Worm (Caenorhabditis elegans) whole organism, mixed stage, embryonic: Measurements from ENCODE around the gene F35E8.6.

Experiments used
- M03D4.4 ChIP-seq: sonication (generic microtip); optimal IDR thresholded peaks from 2 replicates; lab custom pipeline; 2017; ENCODE audit warnings: mild to moderate bottlenecking, missing genetic modification characterization, missing compliant biosample characterization
- bed-3 ChIP-seq: fragments of 200-800 bp; sonication (Bioruptor generic); optimal IDR thresholded peaks from 3 replicates; lab custom pipeline; 2018; ENCODE audit warnings: mild to moderate bottlenecking, missing genetic modification characterization, moderate library complexity, missing compliant biosample characterization
- blmp-1 ChIP-seq: fragments of 150-350 bp; optimal IDR thresholded peaks from 2 replicates; lab custom pipeline; 2014; ENCODE audit warnings: missing biosample characterization, missing genetic modification characterization
- ceh-39 ChIP-seq: fragments of 150-350 bp; optimal IDR thresholded peaks from 2 replicates; lab custom pipeline; 2014; ENCODE audit warnings: missing biosample characterization, missing genetic modification characterization
- ceh-43 ChIP-seq: fragments of 200-800 bp; sonication (Bioruptor generic); optimal IDR thresholded peaks from 2 replicates; lab custom pipeline; 2018; ENCODE audit warnings: mild to moderate bottlenecking, missing genetic modification characterization, moderate library complexity, missing compliant biosample characterization
- ceh-83 ChIP-seq: fragments of 200-800 bp; sonication (Bioruptor generic); optimal IDR thresholded peaks from 2 replicates; lab custom pipeline; 2018; ENCODE audit warnings: mild to moderate bottlenecking, missing genetic modification characterization, missing compliant biosample characterization
- drap-1 ChIP-seq: fragments of 200-800 bp; sonication (Bioruptor generic); optimal IDR thresholded peaks from 3 replicates; lab custom pipeline; 2018; ENCODE audit warnings: mild to moderate bottlenecking, missing genetic modification characterization, missing compliant biosample characterization
- elt-1 ChIP-seq: sonication (generic microtip); optimal IDR thresholded peaks from 2 replicates; lab custom pipeline; 2017; ENCODE audit warnings: missing genetic modification characterization, mild to moderate bottlenecking, missing compliant biosample characterization, antibody characterized with exemption, moderate library complexity, borderline replicate concordance; ENCODE audit not compliant: insufficient read depth
- elt-3 ChIP-seq: fragments of 150-350 bp; optimal IDR thresholded peaks from 2 replicates; lab custom pipeline; 2014; ENCODE audit warnings: missing biosample characterization, missing genetic modification characterization
- flh-1 ChIP-seq: fragments of 200-800 bp; sonication (Bioruptor generic); optimal IDR thresholded peaks from 2 replicates; lab custom pipeline; 2018; ENCODE audit warnings: mild to moderate bottlenecking, missing genetic modification characterization, moderate library complexity, missing compliant biosample characterization
- ham-2 ChIP-seq: fragments of 200-800 bp; sonication (Bioruptor generic); optimal IDR thresholded peaks from 2 replicates; lab custom pipeline; 2018; ENCODE audit warnings: mild to moderate bottlenecking, missing genetic modification characterization, missing compliant biosample characterization
- hlh-1 ChIP-seq: fragments of 150-350 bp; optimal IDR thresholded peaks from 2 replicates; lab custom pipeline; 2014; ENCODE audit warnings: missing biosample characterization, missing genetic modification reagents, missing genetic modification characterization
- lin-13 ChIP-seq: fragments of 150-350 bp; optimal IDR thresholded peaks from 2 replicates; lab custom pipeline; 2014; ENCODE audit warnings: missing biosample characterization, missing genetic modification characterization
- lsy-2 ChIP-seq: fragments of 150-350 bp; optimal IDR thresholded peaks from 2 replicates; lab custom pipeline; 2014; ENCODE audit warnings: missing biosample characterization, missing genetic modification characterization
- mep-1 ChIP-seq: fragments of 150-350 bp; optimal IDR thresholded peaks from 2 replicates; lab custom pipeline; 2017; ENCODE audit warnings: missing biosample characterization, missing genetic modification reagents, missing genetic modification characterization, inconsistent platforms
- mls-2 ChIP-seq: sonication (generic microtip); optimal IDR thresholded peaks from 2 replicates; lab custom pipeline; 2016; ENCODE audit warnings: mild to moderate bottlenecking, missing genetic modification characterization, moderate library complexity, missing compliant biosample characterization
- nhr-12 ChIP-seq: fragments of 150-350 bp; optimal IDR thresholded peaks from 2 replicates; lab custom pipeline; 2014; ENCODE audit warnings: missing biosample characterization, missing genetic modification characterization
- nhr-2 ChIP-seq: fragments of 150-350 bp; optimal IDR thresholded peaks from 2 replicates; lab custom pipeline; 2014; ENCODE audit warnings: missing biosample characterization, missing genetic modification characterization
- nhr-237 ChIP-seq: fragments of 150-350 bp; optimal IDR thresholded peaks from 2 replicates; lab custom pipeline; 2014; ENCODE audit warnings: missing biosample characterization, missing genetic modification characterization
- nhr-28 ChIP-seq: fragments of 150-350 bp; optimal IDR thresholded peaks from 2 replicates; lab custom pipeline; 2014; ENCODE audit warnings: missing biosample characterization, missing genetic modification characterization
- pha-4 ChIP-seq: fragments of 150-350 bp; optimal IDR thresholded peaks from 2 replicates; lab custom pipeline; 2018; ENCODE audit warnings: missing biosample characterization, missing genetic modification reagents, missing genetic modification characterization
- snpc-4 ChIP-seq: fragments of 150-350 bp; optimal IDR thresholded peaks from 2 replicates; lab custom pipeline; 2014; ENCODE audit warnings: missing biosample characterization, missing genetic modification characterization
- sptf-1 ChIP-seq: sonication (generic microtip); optimal IDR thresholded peaks from 2 replicates; lab custom pipeline; 2017; ENCODE audit warnings: mild to moderate bottlenecking, missing genetic modification characterization, moderate library complexity, missing compliant biosample characterization
- tbx-8 ChIP-seq: fragments of 200-800 bp; sonication (Bioruptor generic); optimal IDR thresholded peaks from 2 replicates; lab custom pipeline; 2018; ENCODE audit warnings: mild to moderate bottlenecking, missing genetic modification characterization, moderate library complexity, missing compliant biosample characterization
- unc-120 ChIP-seq: sonication (generic microtip); optimal IDR thresholded peaks from 2 replicates; lab custom pipeline; 2017; ENCODE audit warnings: missing genetic modification characterization, missing compliant biosample characterization; ENCODE audit not compliant: poor library complexity, severe bottlenecking
- unc-39 ChIP-seq: fragments of 150-350 bp; optimal IDR thresholded peaks from 2 replicates; lab custom pipeline; 2014; ENCODE audit warnings: missing biosample characterization, missing genetic modification characterization
- unc-62 ChIP-seq: fragments of 150-350 bp; optimal IDR thresholded peaks from 2 replicates; lab custom pipeline; 2014; ENCODE audit warnings: missing biosample characterization, missing genetic modification reagents, missing genetic modification characterization
- ztf-11 ChIP-seq: fragments of 150-350 bp; optimal IDR thresholded peaks from 2 replicates; lab custom pipeline; 2014; ENCODE audit warnings: missing biosample characterization, missing genetic modification characterization

F35E8.6 gene

DNA sequence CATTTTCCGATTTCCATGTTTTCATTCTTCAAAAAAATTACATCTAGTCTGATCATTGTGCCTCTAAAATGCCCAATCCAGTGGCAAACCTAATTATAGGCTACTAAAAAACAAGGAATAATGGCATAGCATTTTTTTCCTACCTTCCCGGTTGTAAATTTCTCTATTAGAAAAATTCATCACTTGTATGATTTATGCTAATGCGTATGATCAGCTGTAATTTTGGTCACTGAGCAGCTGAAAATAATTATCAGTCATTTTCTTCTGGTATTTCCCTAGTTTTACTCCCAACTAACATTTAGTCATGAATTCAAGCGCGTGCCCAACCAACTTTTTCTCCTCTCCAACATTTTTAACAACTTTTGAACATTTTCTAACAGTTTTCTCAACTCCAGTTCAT, 43.5 kb downstream of the F35E8.6 start, which contains the start of gene srh-186:
Gene srh-186, plus strand, starts transcription at position 301 of the 400 bp plus-strand sequence.
- no peak for TF ChIP-seq lin-13 (tag; lab: Kevin White, UChicago)
- no peak for TF ChIP-seq elt-1 (tag; lab: Kevin White, UChicago)
- no peak for TF ChIP-seq unc-120 (tag; lab: Kevin White, UChicago)
- TF ChIP-seq sptf-1 (tag; lab: Kevin White, UChicago), result no peak
- no peak for TF ChIP-seq drap-1
- no peak for TF ChIP-seq tbx-8 (GFP tag; lab: Kevin White, UChicago)
- no peak for TF ChIP-seq ham-2 (GFP tag; lab: Kevin White, UChicago)
- TF ChIP-seq blmp-1, result no peak
- no peak for TF ChIP-seq mep-1 (tag; lab: Kevin White, UChicago)
- TF ChIP-seq unc-62, result no peak
- no peak for TF ChIP-seq nhr-237 (tag; lab: Kevin White, UChicago)
- TF ChIP-seq pha-4, result no peak
- TF ChIP-seq nhr-12 (tag; lab: Kevin White, UChicago), result no peak
- TF ChIP-seq unc-39 (tag; lab: Kevin White, UChicago), result no peak
- no peak for TF ChIP-seq snpc-4 (tag; lab: Kevin White, UChicago)
- no peak for TF ChIP-seq lsy-2 (tag; lab: Kevin White, UChicago)
- no peak for TF ChIP-seq mls-2
- no peak for TF ChIP-seq flh-1 (GFP tag; lab: Kevin White, UChicago)
- no peak for TF ChIP-seq M03D4.4 (tag; lab: Kevin White, UChicago)
- TF ChIP-seq ceh-83, result no peak

DNA sequence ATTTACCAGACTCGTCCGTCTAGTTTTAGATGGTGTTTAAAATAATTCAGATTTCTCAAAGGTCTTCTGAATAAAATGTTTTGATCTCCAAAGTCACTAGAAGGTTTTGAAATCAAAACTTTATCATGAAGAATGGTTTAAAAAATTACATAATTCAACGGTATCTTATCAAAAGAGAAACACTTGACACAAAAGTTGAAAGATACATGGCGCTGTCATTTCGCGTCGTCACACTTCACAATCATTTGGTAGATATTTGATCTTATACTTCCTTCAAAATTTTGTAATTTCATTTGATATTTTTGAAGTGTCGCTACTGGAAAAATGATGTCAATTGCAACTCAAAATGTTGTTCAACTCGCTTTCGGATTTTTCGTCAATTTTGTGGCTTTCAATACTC, 45.1 kb downstream of the F35E8.6 start, which contains the start of gene F36G9.3:
Gene F36G9.3, plus strand, starts transcription at position 301 of the 400 bp plus-strand sequence.
- no peak for TF ChIP-seq nhr-28 (tag; lab: Kevin White, UChicago)
- TF ChIP-seq snpc-4 (tag; lab: Kevin White, UChicago), result no peak
- no peak for TF ChIP-seq ham-2 (GFP tag; lab: Kevin White, UChicago)
- no peak for TF ChIP-seq mls-2
- TF ChIP-seq ceh-43 (GFP tag; lab: Kevin White, UChicago), result no peak
- TF ChIP-seq ceh-39, result no peak
- no peak for TF ChIP-seq elt-1 (tag; lab: Kevin White, UChicago)
- TF ChIP-seq, all 35 proteins: peak for 0

DNA sequence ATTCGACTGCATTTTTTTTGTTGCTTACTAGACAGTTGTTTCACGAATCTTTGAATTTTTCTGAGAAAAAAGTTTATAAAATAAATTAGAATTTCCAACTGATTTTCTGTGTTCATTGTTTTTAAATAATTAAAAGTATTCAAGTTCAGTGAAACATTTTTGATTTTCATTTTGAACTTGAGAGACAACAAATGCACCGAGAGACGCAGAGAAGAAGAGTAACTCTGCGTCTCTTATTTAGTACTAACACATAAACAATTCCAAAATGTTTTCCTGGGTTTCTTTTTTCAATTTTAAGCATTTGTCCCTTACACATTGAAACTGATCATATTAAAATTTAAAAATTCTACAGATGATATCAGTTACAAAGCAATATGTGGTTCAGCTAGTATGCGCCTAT, 47.5 kb downstream of the F35E8.6 start:
- TF ChIP-seq nhr-28 (tag; lab: Kevin White, UChicago), result no peak
- TF ChIP-seq hlh-1, result no peak
- TF ChIP-seq M03D4.4 (tag; lab: Kevin White, UChicago), result no peak
- no peak for TF ChIP-seq tbx-8 (GFP tag; lab: Kevin White, UChicago)
- no peak for TF ChIP-seq ceh-83
- TF ChIP-seq blmp-1, result no peak
- TF ChIP-seq lsy-2 (tag; lab: Kevin White, UChicago), result no peak
- TF ChIP-seq elt-3 (tag; lab: Kevin White, UChicago), result no peak
- no peak for TF ChIP-seq mls-2
- no peak for TF ChIP-seq ceh-43 (GFP tag; lab: Kevin White, UChicago)
- no peak for TF ChIP-seq lin-13 (tag; lab: Kevin White, UChicago)
- no peak for TF ChIP-seq nhr-2 (tag; lab: Kevin White, UChicago)
- TF ChIP-seq bed-3 (GFP tag; lab: Kevin White, UChicago), result no peak
- TF ChIP-seq snpc-4 (tag; lab: Kevin White, UChicago), result no peak
- no peak for TF ChIP-seq unc-62
- no peak for TF ChIP-seq ztf-11 (tag; lab: Kevin White, UChicago)
